Worm (Caenorhabditis elegans): ENCODE measurements around the gene sra-28.

Gene sra-28

DNA sequence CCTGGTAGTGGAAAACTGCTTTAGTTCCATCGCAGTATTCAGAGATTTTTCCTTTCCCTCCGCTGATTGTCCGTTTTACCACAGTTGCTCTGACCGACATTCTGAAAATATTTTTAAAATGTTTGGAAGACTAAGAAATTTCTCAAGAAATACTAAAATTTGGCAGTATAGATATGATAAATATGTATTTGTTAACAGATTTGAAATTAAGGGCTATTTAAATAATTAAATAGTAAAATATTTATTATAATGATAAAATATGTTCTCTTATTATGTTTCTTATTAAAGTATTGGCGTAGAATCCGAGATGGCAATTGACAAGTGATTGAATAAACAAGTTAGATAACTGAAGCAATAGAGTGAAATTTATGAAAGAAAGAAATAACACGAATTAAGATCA, 20.6 kb upstream of the sra-28 start, which contains the start of gene aipr-1:
Gene aipr-1, minus strand, starts transcription at position 101 of the 400 bp plus-strand sequence.
- TF ChIP-seq ceh-13 (GFP tag; optimal IDR thresholded peaks at IDR 0.05) (no peak), tra-4 (tag; optimal IDR thresholded peaks at IDR 0.05) (no peak), B0310.2 (tag; optimal IDR thresholded peaks at IDR 0.05) (no peak), hmbx-1 (tag; optimal IDR thresholded peaks at IDR 0.05) (no peak), hmg-4 (GFP tag; optimal IDR thresholded peaks at IDR 0.05) (no peak), flt-1 (GFP tag; IDR thresholded peaks at IDR 0.05) (no peak), tbx-11 (GFP tag; IDR thresholded peaks at IDR 0.05) (no peak), ama-1 (optimal IDR thresholded peaks at IDR 0.05) (no peak), hnd-1 (tag; optimal IDR thresholded peaks at IDR 0.05) (no peak), F13C5.2 (tag; optimal IDR thresholded peaks at IDR 0.05) (no peak), tbx-37 (GFP tag; conservative IDR thresholded peaks at IDR 0.05) (no peak), scrt-1 (GFP tag; IDR thresholded peaks at IDR 0.05) (no peak), ets-7 (tag; optimal IDR thresholded peaks at IDR 0.05) (no peak), ceh-36 (tag; optimal IDR thresholded peaks at IDR 0.05) (no peak), sea-1 (GFP tag; conservative IDR thresholded peaks at IDR 0.05) (no peak), pes-1 (GFP tag; IDR thresholded peaks at IDR 0.05) (no peak), aly-1 (tag; optimal IDR thresholded peaks at IDR 0.05) (no peak)

DNA sequence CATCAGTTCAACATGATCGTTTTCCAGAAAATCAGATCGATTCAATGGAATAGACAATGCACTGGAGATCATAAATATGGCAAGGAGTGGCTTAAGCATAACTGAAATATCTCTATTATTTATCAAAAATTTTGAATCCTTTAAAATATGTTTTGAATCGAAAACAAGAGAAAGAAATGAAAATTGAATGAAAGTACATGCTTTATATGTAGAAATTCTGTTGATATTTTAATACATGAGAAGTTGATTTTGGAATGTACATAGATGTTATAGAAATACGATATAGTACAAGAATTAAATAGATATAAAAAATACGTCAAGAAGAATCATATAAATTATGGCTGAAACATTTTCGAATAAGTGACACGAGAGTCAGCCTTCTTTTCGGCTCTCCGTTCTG, 18.7 kb upstream of the sra-28 start, which contains the start of gene C56C10.9:
Gene C56C10.9, minus strand, starts transcription at position 101 of the 400 bp plus-strand sequence.
- TF ChIP-seq pes-1 (GFP tag; IDR thresholded peaks at IDR 0.05): no peak

- TF ChIP-seq hmbx-1 (tag; optimal IDR thresholded peaks at IDR 0.05) (no peak), ceh-13 (GFP tag; optimal IDR thresholded peaks at IDR 0.05) (no peak), ceh-36 (tag; optimal IDR thresholded peaks at IDR 0.05) (no peak)
Measured at ce11 chrII:6591000-6591399, 17.4 kb upstream of the sra-28 start.

- TF ChIP-seq hnd-1 (tag; optimal IDR thresholded peaks at IDR 0.05): no peak
- no peak for TF ChIP-seq ets-7 (tag; optimal IDR thresholded peaks at IDR 0.05)
- no peak for TF ChIP-seq pes-1 (GFP tag; IDR thresholded peaks at IDR 0.05)
- TF ChIP-seq tra-4 (tag; optimal IDR thresholded peaks at IDR 0.05): no peak
- no peak for TF ChIP-seq hmbx-1 (tag; optimal IDR thresholded peaks at IDR 0.05)
- no peak for TF ChIP-seq tbx-11 (GFP tag; IDR thresholded peaks at IDR 0.05)
- no peak for TF ChIP-seq ama-1 (optimal IDR thresholded peaks at IDR 0.05)
- TF ChIP-seq hmg-4 (GFP tag; optimal IDR thresholded peaks at IDR 0.05): no peak
- no peak for TF ChIP-seq aly-1 (tag; optimal IDR thresholded peaks at IDR 0.05)
- no peak for TF ChIP-seq ceh-13 (GFP tag; optimal IDR thresholded peaks at IDR 0.05)
- no peak for TF ChIP-seq flt-1 (GFP tag; IDR thresholded peaks at IDR 0.05)
- no peak for TF ChIP-seq ceh-36 (tag; optimal IDR thresholded peaks at IDR 0.05)
- no peak for TF ChIP-seq F13C5.2 (tag; optimal IDR thresholded peaks at IDR 0.05)
Measured at ce11 chrII:6589408-6589807, 15.8 kb upstream of the sra-28 start, which contains the start of gene vps-32.1. Gene vps-32.1, plus strand, starts transcription at chrII:6589708.

- TF ChIP-seq tbx-37 (GFP tag; conservative IDR thresholded peaks at IDR 0.05): no peak
- no peak for TF ChIP-seq tbx-11 (GFP tag; IDR thresholded peaks at IDR 0.05)
- TF ChIP-seq ets-7 (tag; optimal IDR thresholded peaks at IDR 0.05): peak; percentile 25
- no peak for TF ChIP-seq hmbx-1 (tag; optimal IDR thresholded peaks at IDR 0.05)
- no peak for TF ChIP-seq ceh-13 (GFP tag; optimal IDR thresholded peaks at IDR 0.05)
- TF ChIP-seq aly-1 (tag; optimal IDR thresholded peaks at IDR 0.05): no peak
- TF ChIP-seq F13C5.2 (tag; optimal IDR thresholded peaks at IDR 0.05): peak; percentile 72
- TF ChIP-seq pes-1 (GFP tag; IDR thresholded peaks at IDR 0.05): no peak
- TF ChIP-seq ama-1 (optimal IDR thresholded peaks at IDR 0.05): no peak
- no peak for TF ChIP-seq hnd-1 (tag; optimal IDR thresholded peaks at IDR 0.05)
- TF ChIP-seq hmg-4 (GFP tag; optimal IDR thresholded peaks at IDR 0.05): peak; percentile 1
- no peak for TF ChIP-seq tra-4 (tag; optimal IDR thresholded peaks at IDR 0.05)
Measured at ce11 chrII:6588605-6589292, 15.2 kb upstream of the sra-28 start, which contains the start of gene icd-1. Gene icd-1, minus strand, starts transcription at chrII:6588655.

- TF ChIP-seq ceh-36 (tag; optimal IDR thresholded peaks at IDR 0.05) (no peak), flt-1 (GFP tag; IDR thresholded peaks at IDR 0.05) (no peak), pes-1 (GFP tag; IDR thresholded peaks at IDR 0.05) (no peak)
Measured at ce11 chrII:6587264-6587870, 13.8 kb upstream of the sra-28 start, which contains the start of gene C56C10.7. Gene C56C10.7, minus strand, starts transcription at chrII:6587575.

ce11 chrII:6582758-6583157, 9.2 kb upstream of the sra-28 start, which contains the start of gene C56C10.4:
Gene C56C10.4, plus strand, starts transcription at chrII:6583058.
- TF ChIP-seq B0310.2 (tag; optimal IDR thresholded peaks at IDR 0.05) (no peak), ama-1 (optimal IDR thresholded peaks at IDR 0.05) (no peak), pes-1 (GFP tag; IDR thresholded peaks at IDR 0.05) (no peak), flt-1 (GFP tag; IDR thresholded peaks at IDR 0.05) (no peak), F13C5.2 (tag; optimal IDR thresholded peaks at IDR 0.05) (no peak), hmg-4 (GFP tag; optimal IDR thresholded peaks at IDR 0.05) (no peak), tbx-37 (GFP tag; conservative IDR thresholded peaks at IDR 0.05) (no peak), ets-7 (tag; optimal IDR thresholded peaks at IDR 0.05) (no peak), ceh-13 (GFP tag; optimal IDR thresholded peaks at IDR 0.05) (no peak), sea-1 (GFP tag; conservative IDR thresholded peaks at IDR 0.05) (no peak), scrt-1 (GFP tag; IDR thresholded peaks at IDR 0.05) (no peak), tra-4 (tag; optimal IDR thresholded peaks at IDR 0.05) (no peak), tbx-11 (GFP tag; IDR thresholded peaks at IDR 0.05) (no peak)

DNA sequence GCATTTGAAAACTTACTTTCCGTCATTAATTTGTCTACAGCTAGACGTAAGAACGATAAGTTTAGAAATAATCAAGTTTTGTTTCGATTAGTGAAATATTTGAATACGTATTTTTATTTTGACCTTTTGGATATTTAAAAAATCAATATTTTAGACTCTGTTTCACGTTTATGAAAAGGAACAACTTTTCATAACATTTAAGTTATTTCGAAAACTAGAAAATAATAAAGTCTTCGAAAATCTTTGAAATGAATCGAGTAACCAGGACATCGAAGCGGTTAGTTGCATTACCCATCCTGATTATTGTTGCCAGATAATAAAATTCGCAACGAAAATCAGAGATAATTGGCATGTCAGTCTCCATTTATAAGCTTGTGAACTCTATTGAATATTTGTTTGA, 7.7 kb upstream of the sra-28 start, which contains the start of gene C56C10.6:
Gene C56C10.6, minus strand, starts transcription at position 101 of the 400 bp plus-strand sequence.
- TF ChIP-seq ama-1 (optimal IDR thresholded peaks at IDR 0.05): no peak
- TF ChIP-seq hmg-4 (GFP tag; optimal IDR thresholded peaks at IDR 0.05): no peak
- no peak for TF ChIP-seq sea-1 (GFP tag; conservative IDR thresholded peaks at IDR 0.05)
